Fruit fly (Drosophila melanogaster) whole organism, embryonic: ENCODE data around the gene mdu.

ENCODE experiments used
- Aef1 ChIP-seq: fragments of 200-800 bp; sonication (Bioruptor generic); IDR thresholded peaks from 3 replicates; pipeline ENCODE4 v1.3.6; 2022; ENCODE audit warnings: missing biosample characterization, missing genetic modification characterization
- BtbVII ChIP-seq: fragments of 200-800 bp; sonication (Bioruptor generic); optimal IDR thresholded peaks from 3 replicates; lab custom pipeline; 2017; ENCODE audit warnings: missing biosample characterization, mild to moderate bottlenecking, missing genetic modification characterization
- CG11504 ChIP-seq: fragments of 200-800 bp; sonication (Bioruptor generic); optimal IDR thresholded peaks from 3 replicates; lab custom pipeline; 2019; ENCODE audit warnings: missing biosample characterization, mild to moderate bottlenecking, missing genetic modification characterization, moderate library complexity
- CG12744 ChIP-seq: fragments of 200-800 bp; sonication (Bioruptor generic); optimal IDR thresholded peaks from 2 replicates; lab custom pipeline; 2016; ENCODE audit warnings: missing biosample characterization, missing genetic modification characterization
- CG13287 ChIP-seq: fragments of 200-800 bp; sonication (Bioruptor generic); IDR thresholded peaks from 2 replicates; pipeline ENCODE4 v1.3.6; 2022; ENCODE audit warnings: missing biosample characterization, missing genetic modification characterization; ENCODE audit not compliant: partially characterized antibody
- CG13296 ChIP-seq: fragments of 200-800 bp; sonication (Bioruptor generic); optimal IDR thresholded peaks from 3 replicates; lab custom pipeline; 2018; ENCODE audit warnings: missing biosample characterization, mild to moderate bottlenecking, missing genetic modification characterization
- CG13424 ChIP-seq: fragments of 200-800 bp; sonication (Bioruptor generic); optimal IDR thresholded peaks from 2 replicates; lab custom pipeline; 2019; ENCODE audit warnings: missing biosample characterization, mild to moderate bottlenecking, missing genetic modification characterization, moderate library complexity
- CG14710 ChIP-seq: fragments of 200-800 bp; sonication (Bioruptor generic); optimal IDR thresholded peaks from 3 replicates; lab custom pipeline; 2019; ENCODE audit warnings: missing biosample characterization, mild to moderate bottlenecking, missing genetic modification characterization, moderate library complexity
- CG17361 ChIP-seq: fragments of 200-800 bp; sonication (Bioruptor generic); IDR thresholded peaks from 3 replicates; pipeline ENCODE4 v1.3.6; 2022; ENCODE audit warnings: missing biosample characterization, missing genetic modification characterization
- CG18262 ChIP-seq: fragments of 200-800 bp; optimal IDR thresholded peaks from 3 replicates; lab custom pipeline; 2019; ENCODE audit warnings: missing biosample characterization, mild to moderate bottlenecking, missing genetic modification characterization, moderate library complexity
- CG32772 ChIP-seq: fragments of 200-800 bp; sonication (Bioruptor generic); IDR thresholded peaks from 2 replicates; pipeline ENCODE4 v1.3.6; 2022; ENCODE audit warnings: missing biosample characterization, missing genetic modification characterization
- CG4328 ChIP-seq: fragments of 200-800 bp; sonication (Bioruptor generic); optimal IDR thresholded peaks from 3 replicates; lab custom pipeline; 2017; ENCODE audit warnings: missing biosample characterization, missing genetic modification reagents, missing genetic modification characterization
- CG4424 ChIP-seq: fragments of 200-800 bp; sonication (Bioruptor generic); optimal IDR thresholded peaks from 3 replicates; lab custom pipeline; 2016; ENCODE audit warnings: missing biosample characterization, missing genetic modification characterization
- CG6654 ChIP-seq: fragments of 200-800 bp; sonication (Bioruptor generic); optimal IDR thresholded peaks from 2 replicates; lab custom pipeline; 2017; ENCODE audit warnings: missing biosample characterization, mild to moderate bottlenecking, missing genetic modification characterization
- CG6683 ChIP-seq: fragments of 200-800 bp; sonication (Bioruptor generic); optimal IDR thresholded peaks from 2 replicates; lab custom pipeline; 2017; ENCODE audit warnings: missing biosample characterization, mild to moderate bottlenecking, missing genetic modification characterization, missing genetic modification reagents
- CG6854 ChIP-seq: fragments of 200-800 bp; sonication (Bioruptor generic); optimal IDR thresholded peaks from 3 replicates; lab custom pipeline; 2017; ENCODE audit warnings: missing biosample characterization, mild to moderate bottlenecking, missing genetic modification characterization
- CG7839 ChIP-seq: fragments of 200-800 bp; sonication (Bioruptor generic); optimal IDR thresholded peaks from 3 replicates; lab custom pipeline; 2018; ENCODE audit warnings: missing biosample characterization, mild to moderate bottlenecking, missing genetic modification characterization, moderate library complexity
- CG8359 ChIP-seq: fragments of 200-800 bp; sonication (Bioruptor generic); optimal IDR thresholded peaks from 2 replicates; lab custom pipeline; 2017; ENCODE audit warnings: missing biosample characterization, mild to moderate bottlenecking, missing genetic modification characterization, borderline replicate concordance
- CG8924 ChIP-seq: fragments of 200-800 bp; optimal IDR thresholded peaks from 3 replicates; lab custom pipeline; 2019; ENCODE audit warnings: missing biosample characterization, mild to moderate bottlenecking, missing genetic modification characterization, moderate library complexity
- Doc2 ChIP-seq: fragments of 200-800 bp; sonication (Bioruptor generic); IDR thresholded peaks from 2 replicates; pipeline ENCODE4 v1.3.6; 2022; ENCODE audit warnings: missing biosample characterization, missing genetic modification characterization
- Ets97D ChIP-seq: fragments of 200-800 bp; sonication (Bioruptor generic); optimal IDR thresholded peaks from 3 replicates; lab custom pipeline; 2016; ENCODE audit warnings: missing biosample characterization, missing genetic modification characterization
- Fer3 ChIP-seq: fragments of 200-800 bp; sonication (Bioruptor generic); optimal IDR thresholded peaks from 2 replicates; lab custom pipeline; 2018; ENCODE audit warnings: missing biosample characterization, mild to moderate bottlenecking, missing genetic modification characterization, moderate library complexity
- H2.0 ChIP-seq: fragments of 200-800 bp; sonication (Bioruptor generic); IDR thresholded peaks from 2 replicates; pipeline ENCODE4 v1.3.6; 2022; ENCODE audit warnings: missing biosample characterization, missing genetic modification characterization
- HHEX ChIP-seq: fragments of 200-800 bp; sonication (Bioruptor generic); optimal IDR thresholded peaks from 3 replicates; lab custom pipeline; 2017; ENCODE audit warnings: missing biosample characterization, mild to moderate bottlenecking, missing genetic modification characterization, missing genetic modification reagents
- HLH54F ChIP-seq: fragments of 200-800 bp; sonication (Bioruptor generic); optimal IDR thresholded peaks from 3 replicates; lab custom pipeline; 2016; ENCODE audit warnings: missing biosample characterization, missing genetic modification characterization
- Hmr ChIP-seq: fragments of 200-800 bp; sonication (Bioruptor generic); optimal IDR thresholded peaks from 3 replicates; lab custom pipeline; 2017; ENCODE audit warnings: mild to moderate bottlenecking, missing biosample characterization, missing genetic modification reagents, missing genetic modification characterization
- NC2β ChIP-seq: fragments of 200-800 bp; sonication (Bioruptor generic); optimal IDR thresholded peaks from 2 replicates; lab custom pipeline; 2016; ENCODE audit warnings: missing biosample characterization, missing genetic modification characterization
- NFAT ChIP-seq: fragments of 200-800 bp; sonication (Bioruptor generic); IDR thresholded peaks from 2 replicates; pipeline ENCODE4 v1.3.6; 2022; ENCODE audit warnings: missing biosample characterization, missing genetic modification characterization
- Oli ChIP-seq: fragments of 200-800 bp; sonication (Bioruptor generic); optimal IDR thresholded peaks from 2 replicates; lab custom pipeline; 2018; ENCODE audit warnings: missing biosample characterization, mild to moderate bottlenecking, missing genetic modification characterization, moderate library complexity
- PHDP ChIP-seq: fragments of 200-800 bp; sonication (Bioruptor generic); optimal IDR thresholded peaks from 3 replicates; lab custom pipeline; 2018; ENCODE audit warnings: missing biosample characterization, mild to moderate bottlenecking, missing genetic modification characterization, moderate library complexity
- Side ChIP-seq: fragments of 200-800 bp; sonication (Bioruptor generic); optimal IDR thresholded peaks from 2 replicates; lab custom pipeline; 2016; ENCODE audit warnings: missing biosample characterization, missing genetic modification characterization
- bsh ChIP-seq, 2 experiments: fragments of 200-800 bp; sonication (Bioruptor generic); optimal IDR thresholded peaks; 2 replicates each; lab custom pipeline; 2017 to 2018; ENCODE audit warnings: mild to moderate bottlenecking in 2 of 2, missing biosample characterization in 2 of 2, missing genetic modification characterization in 2 of 2, moderate library complexity in 1 of 2
- btn ChIP-seq: fragments of 200-800 bp; sonication (Bioruptor generic); optimal IDR thresholded peaks from 2 replicates; lab custom pipeline; 2016; ENCODE audit warnings: missing biosample characterization, missing genetic modification characterization
- chif ChIP-seq, 2 experiments: fragments of 200-800 bp; sonication (Bioruptor generic); optimal IDR thresholded peaks; 3 replicates each; lab custom pipeline; 2016; ENCODE audit warnings: missing biosample characterization in 2 of 2, missing genetic modification characterization in 2 of 2
- dati ChIP-seq: fragments of 200-800 bp; sonication (Bioruptor generic); IDR thresholded peaks from 2 replicates; pipeline ENCODE4 v1.3.6; 2022; ENCODE audit warnings: missing biosample characterization, missing genetic modification characterization
- gcm ChIP-seq: fragments of 200-800 bp; sonication (Bioruptor generic); optimal IDR thresholded peaks from 2 replicates; lab custom pipeline; 2019; ENCODE audit warnings: missing biosample characterization, mild to moderate bottlenecking, missing genetic modification characterization, moderate library complexity
- lab ChIP-seq: fragments of 200-800 bp; sonication (Bioruptor generic); optimal IDR thresholded peaks from 3 replicates; lab custom pipeline; 2017; ENCODE audit warnings: missing biosample characterization, missing genetic modification characterization, mild to moderate bottlenecking, moderate library complexity, missing genetic modification reagents
- lov ChIP-seq, 2 experiments: fragments of 200-800 bp in 1 of 2; fragments of >200 bp in 1 of 2; sonication (Bioruptor generic) in 1 of 2; IDR thresholded peaks in 1 of 2; optimal IDR thresholded peaks in 1 of 2; 2 replicates in 1 of 2; 3 replicates in 1 of 2; pipeline versions ENCODE4 v1.3.6 to Lab custom; 2017 to 2022; ENCODE audit warnings: missing biosample characterization in 1 of 2, missing genetic modification characterization in 1 of 2
- nerfin-2 ChIP-seq: fragments of 200-800 bp; sonication (Bioruptor generic); IDR thresholded peaks from 2 replicates; pipeline ENCODE4 v1.3.6; 2022; ENCODE audit warnings: missing biosample characterization, missing genetic modification characterization; ENCODE audit not compliant: partially characterized antibody
- nmo ChIP-seq: fragments of 200-800 bp; sonication (Bioruptor generic); optimal IDR thresholded peaks from 2 replicates; lab custom pipeline; 2018; ENCODE audit warnings: missing biosample characterization, mild to moderate bottlenecking, missing genetic modification characterization, moderate library complexity
- phol ChIP-seq: fragments of 200-800 bp; sonication (Bioruptor generic); optimal IDR thresholded peaks from 3 replicates; lab custom pipeline; 2018; ENCODE audit warnings: missing biosample characterization, mild to moderate bottlenecking, missing genetic modification characterization, moderate library complexity
- sc ChIP-seq, 3 experiments: fragments of >200 bp in 2 of 3; fragments of 200-800 bp in 1 of 3; sonication (Bioruptor generic) in 1 of 3; optimal IDR thresholded peaks; 2 replicates in 2 of 3; 3 replicates in 1 of 3; lab custom pipeline; 2017; ENCODE audit warnings: mild to moderate bottlenecking in 1 of 3, missing biosample characterization in 1 of 3, missing genetic modification characterization in 1 of 3, missing genetic modification reagents in 1 of 3
- sisA ChIP-seq: fragments of 200-800 bp; sonication (Bioruptor generic); IDR thresholded peaks from 2 replicates; pipeline ENCODE4 v1.3.6; 2022; ENCODE audit warnings: missing biosample characterization, missing genetic modification characterization
- tup ChIP-seq: fragments of 200-800 bp; sonication (Bioruptor generic); optimal IDR thresholded peaks from 2 replicates; lab custom pipeline; 2016; ENCODE audit warnings: missing biosample characterization, mild to moderate bottlenecking, missing genetic modification characterization, moderate library complexity
- unpg ChIP-seq: fragments of 200-800 bp; sonication (Bioruptor generic); optimal IDR thresholded peaks from 3 replicates; lab custom pipeline; 2018; ENCODE audit warnings: missing biosample characterization, mild to moderate bottlenecking, missing genetic modification characterization, moderate library complexity
- zf30C ChIP-seq: fragments of 200-800 bp; sonication (Bioruptor generic); optimal IDR thresholded peaks from 3 replicates; lab custom pipeline; 2018; ENCODE audit warnings: missing biosample characterization, mild to moderate bottlenecking, missing genetic modification characterization
- zfh2 ChIP-seq: fragments of 200-800 bp; sonication (Bioruptor generic); optimal IDR thresholded peaks from 2 replicates; lab custom pipeline; 2016; ENCODE audit warnings: missing biosample characterization, missing genetic modification characterization

Gene mdu

dm6 chrX:12546857-12547606 is 50.0 kb downstream of the mdu start (continued):
- TF ChIP-seq CG8359 (GFP tag; lab: Kevin White, UChicago) (no peak), bsh (GFP tag; optimal IDR thresholded peaks at IDR 0.05; lab: Kevin White, UChicago) (peak in 1 of 2 experiments; percentile 44), BtbVII (GFP tag; lab: Kevin White, UChicago) (peak; percentile 34), phol (tag; lab: Kevin White, UChicago) (peak; percentile 49), unpg (GFP tag; lab: Kevin White, UChicago) (peak; percentile 5), CG6654 (GFP tag; lab: Kevin White, UChicago) (peak; percentile 6), CG18262 (peak; percentile 11), lov (optimal IDR thresholded peaks at IDR 0.05; lab: Kevin White, UChicago) (no peak), lov (GFP tag; IDR thresholded peaks at IDR 0.05; lab: Robert Waterston, UW) (no peak), Fer3 (peak; percentile 2), dati (no peak), nmo (GFP tag; lab: Kevin White, UChicago) (peak; percentile 17), nerfin-2 (no peak), CG8924 (peak; percentile 28), NFAT (GFP tag; lab: Robert Waterston, UW) (no peak), CG6683 (GFP tag; lab: Kevin White, UChicago) (no peak), H2.0 (GFP tag; lab: Robert Waterston, UW) (no peak), CG12744 (GFP tag; lab: Kevin White, UChicago) (no peak), chif (GFP tag; optimal IDR thresholded peaks at IDR 0.05; lab: Kevin White, UChicago) (no peak), gcm (no peak), sisA (GFP tag; lab: Robert Waterston, UW) (peak; percentile 36; the same call in 1 of the 2 replicates), Oli (tag; lab: Kevin White, UChicago) (peak; percentile 23), Hmr (GFP tag; lab: Kevin White, UChicago) (peak; percentile 18), lab (GFP tag; lab: Kevin White, UChicago) (peak; percentile 57), Aef1 (GFP tag; lab: Robert Waterston, UW) (peak; percentile 9; the same call in 1 of the 3 replicates)

- TF ChIP-seq CG13287 (no peak), CG13424 (tag; lab: Kevin White, UChicago) (peak; percentile 63), btn (GFP tag; lab: Kevin White, UChicago) (no peak), sc (optimal IDR thresholded peaks at IDR 0.05; lab: Kevin White, UChicago) (no peak), sc (GFP tag; optimal IDR thresholded peaks at IDR 0.05; lab: Kevin White, UChicago) (no peak), CG7839 (peak; percentile 51), HLH54F (GFP tag; lab: Kevin White, UChicago) (peak; percentile 6), tup (GFP tag; lab: Kevin White, UChicago) (no peak), PHDP (tag; lab: Kevin White, UChicago) (peak; percentile 50), Side (GFP tag; lab: Kevin White, UChicago) (no peak), NC2β (no peak), CG4328 (peak; percentile 38), CG32772 (GFP tag; lab: Robert Waterston, UW) (0 out of 2 replicates have a peak, but pooled peaks have one; percentile 12), Doc2 (no peak), CG4424 (GFP tag; lab: Kevin White, UChicago) (no peak), CG14710 (tag; lab: Kevin White, UChicago) (no peak), CG11504 (tag; lab: Kevin White, UChicago) (peak; percentile 45), CG6854 (GFP tag; lab: Kevin White, UChicago) (no peak), CG13296 (GFP tag; lab: Kevin White, UChicago) (peak; percentile 49), CG17361 (GFP tag; lab: Robert Waterston, UW) (peak; percentile 45; the same call in 1 of the 3 replicates), zf30C (GFP tag; lab: Kevin White, UChicago) (no peak), Ets97D (GFP tag; lab: Kevin White, UChicago) (no peak), HHEX (GFP tag; lab: Kevin White, UChicago) (peak; percentile 14), zfh2 (GFP tag; lab: Kevin White, UChicago) (peak; percentile 21)
Observed at dm6 chrX:12547657-12548056, 50.7 kb downstream of the mdu start.
